Worm (Caenorhabditis elegans) whole organism, L1 larva: ENCODE results near the gene C30A5.16.

Experiments
- blmp-1 ChIP-seq: fragments of 150-350 bp; optimal IDR thresholded peaks from 2 replicates; lab custom pipeline; 2014; ENCODE audit warnings: missing biosample characterization, missing genetic modification characterization
- ceh-82 ChIP-seq, 3 experiments: fragments of 150-350 bp in 1 of 3; sonication (generic microtip) in 2 of 3; optimal IDR thresholded peaks; 2 replicates each; lab custom pipeline; 2014 to 2017; ENCODE audit warnings: missing biosample characterization in 3 of 3, missing genetic modification characterization in 3 of 3
- efl-1 ChIP-seq, 4 experiments: fragments of 150-350 bp; optimal IDR thresholded peaks in 3 of 4; peaks in 1 of 4; 1 replicate in 1 of 4; 2 replicates in 3 of 4; lab custom pipeline; 2014; ENCODE audit warnings: missing biosample characterization in 2 of 4, missing genetic modification characterization in 2 of 4, missing genetic modification reagents in 2 of 4
- lin-15B ChIP-seq: fragments of 150-350 bp; sonication (generic microtip); optimal IDR thresholded peaks from 3 replicates; lab custom pipeline; 2014; ENCODE audit warnings: missing biosample characterization, missing genetic modification characterization
- lsy-2 ChIP-seq, 2 experiments: fragments of 150-350 bp; optimal IDR thresholded peaks; 2 replicates each; lab custom pipeline; 2014; ENCODE audit warnings: missing biosample characterization in 2 of 2, missing genetic modification characterization in 2 of 2
- nhr-19 ChIP-seq: fragments of 200-800 bp; sonication (Bioruptor generic); conservative IDR thresholded peaks from 2 replicates; pipeline ENCODE4 v1.3.6; 2022; ENCODE audit warnings: missing genetic modification characterization, missing compliant biosample characterization
- pqm-1 ChIP-seq: sonication (generic microtip); optimal IDR thresholded peaks from 3 replicates; lab custom pipeline; 2017; ENCODE audit warnings: missing biosample characterization, missing genetic modification characterization
- skn-1 ChIP-seq: fragments of 150-350 bp; optimal IDR thresholded peaks from 2 replicates; lab custom pipeline; 2014; ENCODE audit warnings: missing biosample characterization, missing genetic modification characterization
- snu-23 ChIP-seq: sonication (generic microtip); optimal IDR thresholded peaks from 2 replicates; lab custom pipeline; 2016; ENCODE audit warnings: missing genetic modification characterization, missing compliant biosample characterization
- sptf-1 ChIP-seq: fragments of 150-350 bp; optimal IDR thresholded peaks from 2 replicates; lab custom pipeline; 2014; ENCODE audit warnings: missing biosample characterization, missing genetic modification characterization
- swsn-7 ChIP-seq: sonication (generic microtip); optimal IDR thresholded peaks from 2 replicates; lab custom pipeline; 2016; ENCODE audit warnings: missing genetic modification characterization, missing compliant biosample characterization
- unc-130 ChIP-seq: fragments of 150-350 bp; optimal IDR thresholded peaks from 2 replicates; lab custom pipeline; 2017; ENCODE audit warnings: missing biosample characterization, missing genetic modification characterization, inconsistent platforms
- zag-1 ChIP-seq: fragments of 150-350 bp; optimal IDR thresholded peaks from 2 replicates; lab custom pipeline; 2014; ENCODE audit warnings: missing biosample characterization, missing genetic modification characterization

- TF ChIP-seq snu-23 (no peak), ceh-82 (tag; optimal IDR thresholded peaks at IDR 0.05; lab: Kevin White, UChicago) (no peak), sptf-1 (tag; lab: Kevin White, UChicago) (no peak), lin-15B (tag; lab: Kevin White, UChicago) (no peak), blmp-1 (tag; lab: Kevin White, UChicago) (no peak), pqm-1 (tag; lab: Kevin White, UChicago) (no peak), unc-130 (tag; lab: Kevin White, UChicago) (no peak), lsy-2 (tag; optimal IDR thresholded peaks at IDR 0.05; lab: Kevin White, UChicago) (no peak), zag-1 (tag; lab: Kevin White, UChicago) (no peak), nhr-19 (GFP tag; lab: Robert Waterston, UW) (no peak), swsn-7 (tag; lab: Kevin White, UChicago) (no peak), efl-1 (optimal IDR thresholded peaks at IDR 0.05; lab: Kevin White, UChicago) (no peak), efl-1 (GFP tag; optimal IDR thresholded peaks at IDR 0.05 in 1 of 2; lab: Kevin White, UChicago) (no peak), skn-1 (tag; lab: Kevin White, UChicago) (no peak)
Measured at ce11 chrIII:8181581-8181980, 36.4 kb upstream of the C30A5.16 start, which contains the start of gene spc-2.
